Worm (Caenorhabditis elegans): ENCODE results near the gene ZK813.6.

DNA sequence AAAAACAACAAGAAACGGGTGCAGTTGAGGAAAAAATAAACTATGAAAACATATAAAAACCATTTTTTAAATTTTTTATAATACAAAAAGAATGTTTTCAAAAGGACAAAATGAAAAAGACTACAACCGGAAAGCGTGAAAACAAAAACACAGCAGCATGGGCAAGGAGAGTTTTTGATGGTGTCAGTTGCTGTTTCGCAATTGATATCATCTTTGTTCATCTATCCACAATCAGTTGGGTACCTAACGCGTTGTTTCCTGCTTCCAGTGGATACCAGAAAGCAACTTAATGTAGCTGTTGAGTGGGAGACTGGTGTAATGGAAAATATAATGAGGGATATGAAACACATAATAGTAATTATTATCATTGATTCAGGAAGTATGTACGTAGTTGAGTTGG lies 15.2 kb downstream of the ZK813.6 start:
- no peak for TF ChIP-seq ces-1 (GFP tag; optimal IDR thresholded peaks at IDR 0.05)
- TF ChIP-seq attf-4 (tag; optimal IDR thresholded peaks at IDR 0.05), result no peak
- no peak for TF ChIP-seq skn-1 (tag; optimal IDR thresholded peaks at IDR 0.05)
- TF ChIP-seq daf-8 (GFP tag; IDR thresholded peaks at IDR 0.05), result no peak
- TF ChIP-seq vab-7 (GFP tag; IDR thresholded peaks at IDR 0.05), result no peak
- TF ChIP-seq cey-2 (tag; optimal IDR thresholded peaks at IDR 0.05; ENCODE audit: borderline replicate concordance, insufficient read depth), result no peak
- TF ChIP-seq fos-1 (tag; optimal IDR thresholded peaks at IDR 0.05), result no peak
- TF ChIP-seq fkh-10 (GFP tag; optimal IDR thresholded peaks at IDR 0.05), result no peak
- no peak for TF ChIP-seq madf-9 (GFP tag; conservative IDR thresholded peaks at IDR 0.05)
- no peak for TF ChIP-seq set-16 (GFP tag; IDR thresholded peaks at IDR 0.05)
- no peak for TF ChIP-seq F49E8.2 (tag; optimal IDR thresholded peaks at IDR 0.05; ENCODE audit: borderline replicate concordance)
